Worm (Caenorhabditis elegans) whole organism, L1 larva: Measurements from ENCODE around the gene cyp-25A6.

Source experiments
- C16A3.4 ChIP-seq: fragments of 150-350 bp; optimal IDR thresholded peaks from 2 replicates; lab custom pipeline; 2014; ENCODE audit warnings: missing biosample characterization, missing genetic modification characterization
- C34B4.2 ChIP-seq: sonication (generic microtip); optimal IDR thresholded peaks from 2 replicates; lab custom pipeline; 2017; ENCODE audit warnings: mild to moderate bottlenecking, missing genetic modification characterization, missing compliant biosample characterization
- Y116A8C.19 ChIP-seq: sonication (generic microtip); optimal IDR thresholded peaks from 2 replicates; lab custom pipeline; 2016; ENCODE audit warnings: missing compliant biosample characterization, missing genetic modification characterization, borderline replicate concordance
- aly-2 ChIP-seq: fragments of 150-350 bp; optimal IDR thresholded peaks from 2 replicates; lab custom pipeline; 2014; ENCODE audit warnings: missing biosample characterization, missing genetic modification characterization
- ama-1 ChIP-seq: fragments of 150-350 bp; optimal IDR thresholded peaks from 2 replicates; lab custom pipeline; 2014
- ceh-8 ChIP-seq: fragments of 200-800 bp; sonication (Bioruptor generic); optimal IDR thresholded peaks from 2 replicates; lab custom pipeline; 2018; ENCODE audit warnings: mild to moderate bottlenecking, missing genetic modification characterization, moderate library complexity, missing compliant biosample characterization
- ceh-82 ChIP-seq, 3 experiments: fragments of 150-350 bp in 1 of 3; sonication (generic microtip) in 2 of 3; optimal IDR thresholded peaks; 2 replicates each; lab custom pipeline; 2014 to 2017; ENCODE audit warnings: missing biosample characterization in 3 of 3, missing genetic modification characterization in 3 of 3
- ceh-88 ChIP-seq: fragments of 200-800 bp; sonication (Bioruptor generic); IDR thresholded peaks from 2 replicates; pipeline ENCODE4 v1.3.6; 2022; ENCODE audit warnings: missing genetic modification characterization, missing compliant biosample characterization
- dpl-1 ChIP-seq, 3 experiments: fragments of 150-350 bp in 2 of 3; sonication (generic microtip) in 1 of 3; optimal IDR thresholded peaks; 2 replicates each; lab custom pipeline; 2014 to 2017; ENCODE audit warnings: missing biosample characterization in 3 of 3, missing genetic modification characterization in 3 of 3, missing genetic modification reagents in 3 of 3
- dsc-1 ChIP-seq: sonication (generic microtip); optimal IDR thresholded peaks from 2 replicates; lab custom pipeline; 2016; ENCODE audit warnings: mild to moderate bottlenecking, missing genetic modification characterization, missing compliant biosample characterization
- efl-1 ChIP-seq, 4 experiments: fragments of 150-350 bp; optimal IDR thresholded peaks in 3 of 4; peaks in 1 of 4; 1 replicate in 1 of 4; 2 replicates in 3 of 4; lab custom pipeline; 2014; ENCODE audit warnings: missing biosample characterization in 2 of 4, missing genetic modification characterization in 2 of 4, missing genetic modification reagents in 2 of 4
- efl-3 ChIP-seq: fragments of 200-800 bp; sonication (Bioruptor generic); optimal IDR thresholded peaks from 2 replicates; lab custom pipeline; 2018; ENCODE audit warnings: mild to moderate bottlenecking, missing genetic modification characterization, missing compliant biosample characterization
- egl-13 ChIP-seq: sonication (generic microtip); optimal IDR thresholded peaks from 2 replicates; lab custom pipeline; 2016; ENCODE audit warnings: missing genotype, missing genetic modification reagents, missing genetic modification characterization, missing compliant biosample characterization
- elt-2 ChIP-seq: sonication (generic microtip); optimal IDR thresholded peaks from 2 replicates; lab custom pipeline; 2016; ENCODE audit warnings: missing genetic modification characterization, mild to moderate bottlenecking, inconsistent platforms, missing compliant biosample characterization, missing genetic modification reagents
- elt-3 ChIP-seq, 6 experiments: fragments of 150-350 bp in 1 of 6; sonication (generic microtip); optimal IDR thresholded peaks; 2 replicates each; lab custom pipeline; 2017 to 2018; ENCODE audit warnings: missing biosample characterization in 6 of 6, missing genetic modification characterization in 6 of 6, inconsistent platforms in 1 of 6
- fkh-8 ChIP-seq: sonication (generic microtip); optimal IDR thresholded peaks from 2 replicates; lab custom pipeline; 2016; ENCODE audit warnings: mild to moderate bottlenecking, missing genetic modification characterization, missing compliant biosample characterization
- hlh-17 ChIP-seq: fragments of 200-800 bp; sonication (Bioruptor generic); optimal IDR thresholded peaks from 2 replicates; lab custom pipeline; 2018; ENCODE audit warnings: missing genetic modification characterization, mild to moderate bottlenecking, missing compliant biosample characterization, moderate library complexity, borderline replicate concordance
- irx-1 ChIP-seq: sonication (generic microtip); optimal IDR thresholded peaks from 2 replicates; lab custom pipeline; 2016; ENCODE audit warnings: missing genetic modification characterization, missing compliant biosample characterization
- isw-1 ChIP-seq: fragments of 200-800 bp; sonication (Bioruptor generic); IDR thresholded peaks from 2 replicates; pipeline ENCODE4 v1.3.6; 2022; ENCODE audit warnings: missing genetic modification characterization, missing compliant biosample characterization
- lin-13 ChIP-seq: fragments of 150-350 bp; optimal IDR thresholded peaks from 2 replicates; lab custom pipeline; 2014; ENCODE audit warnings: missing biosample characterization, missing genetic modification reagents, missing genetic modification characterization
- lin-15B ChIP-seq: fragments of 150-350 bp; sonication (generic microtip); optimal IDR thresholded peaks from 3 replicates; lab custom pipeline; 2014; ENCODE audit warnings: missing biosample characterization, missing genetic modification characterization
- lin-35 ChIP-seq, 2 experiments: fragments of 150-350 bp; optimal IDR thresholded peaks; 2 replicates each; lab custom pipeline; 2014; ENCODE audit warnings: missing biosample characterization in 2 of 2, missing genetic modification characterization in 2 of 2, missing genetic modification reagents in 2 of 2
- lir-3 ChIP-seq: sonication (generic microtip); optimal IDR thresholded peaks from 2 replicates; lab custom pipeline; 2016; ENCODE audit warnings: mild to moderate bottlenecking, missing genetic modification characterization, moderate library complexity, missing compliant biosample characterization; ENCODE audit not compliant: poor library complexity
- lsy-2 ChIP-seq, 2 experiments: fragments of 150-350 bp; optimal IDR thresholded peaks; 2 replicates each; lab custom pipeline; 2014; ENCODE audit warnings: missing biosample characterization in 2 of 2, missing genetic modification characterization in 2 of 2
- mab-9 ChIP-seq: fragments of 200-800 bp; sonication (Bioruptor generic); IDR thresholded peaks from 2 replicates; pipeline ENCODE4 v1.3.6; 2022; ENCODE audit warnings: missing genetic modification reagents, missing genetic modification characterization, missing compliant biosample characterization
- mep-1 ChIP-seq: fragments of 150-350 bp; optimal IDR thresholded peaks from 2 replicates; lab custom pipeline; 2014; ENCODE audit warnings: missing biosample characterization, missing genetic modification characterization
- nhr-19 ChIP-seq: fragments of 200-800 bp; sonication (Bioruptor generic); conservative IDR thresholded peaks from 2 replicates; pipeline ENCODE4 v1.3.6; 2022; ENCODE audit warnings: missing genetic modification characterization, missing compliant biosample characterization
- nhr-20 ChIP-seq: sonication (generic microtip); optimal IDR thresholded peaks from 2 replicates; lab custom pipeline; 2016; ENCODE audit warnings: mild to moderate bottlenecking, missing genetic modification characterization, missing compliant biosample characterization
- nhr-28 ChIP-seq: fragments of 150-350 bp; optimal IDR thresholded peaks from 2 replicates; lab custom pipeline; 2014; ENCODE audit warnings: missing biosample characterization, missing genetic modification characterization
- nhr-71 ChIP-seq: sonication (generic microtip); optimal IDR thresholded peaks from 2 replicates; lab custom pipeline; 2016; ENCODE audit warnings: mild to moderate bottlenecking, missing genetic modification characterization, moderate library complexity, missing compliant biosample characterization
- nhr-76 ChIP-seq: sonication (generic microtip); optimal IDR thresholded peaks from 2 replicates; lab custom pipeline; 2017; ENCODE audit warnings: missing biosample characterization, missing genetic modification characterization
- nhr-77 ChIP-seq: fragments of 150-350 bp; optimal IDR thresholded peaks from 2 replicates; lab custom pipeline; 2014; ENCODE audit warnings: missing biosample characterization, missing genetic modification characterization
- nhr-84 ChIP-seq: sonication (generic microtip); optimal IDR thresholded peaks from 2 replicates; lab custom pipeline; 2017; ENCODE audit warnings: missing biosample characterization, missing genetic modification characterization
- nhr-85 ChIP-seq: sonication (generic microtip); peaks from one replicate; lab custom pipeline; 2016; ENCODE audit warnings: missing genetic modification characterization, inconsistent platforms, missing compliant biosample characterization
- nhr-90 ChIP-seq: sonication (generic microtip); optimal IDR thresholded peaks from 2 replicates; lab custom pipeline; 2016; ENCODE audit warnings: mild to moderate bottlenecking, missing genetic modification characterization, missing compliant biosample characterization; ENCODE audit not compliant: poor library complexity
- pag-3 ChIP-seq: sonication (generic microtip); optimal IDR thresholded peaks from 2 replicates; lab custom pipeline; 2017; ENCODE audit warnings: missing genetic modification characterization, mild to moderate bottlenecking, missing compliant biosample characterization, antibody characterized with exemption, borderline replicate concordance; ENCODE audit not compliant: insufficient read depth
- pax-3 ChIP-seq: fragments of 200-800 bp; sonication (Bioruptor generic); optimal IDR thresholded peaks from 2 replicates; lab custom pipeline; 2018; ENCODE audit warnings: mild to moderate bottlenecking, missing genetic modification characterization, moderate library complexity, missing compliant biosample characterization
- skn-1 ChIP-seq: fragments of 150-350 bp; optimal IDR thresholded peaks from 2 replicates; lab custom pipeline; 2014; ENCODE audit warnings: missing biosample characterization, missing genetic modification characterization
- snu-23 ChIP-seq: sonication (generic microtip); optimal IDR thresholded peaks from 2 replicates; lab custom pipeline; 2016; ENCODE audit warnings: missing genetic modification characterization, missing compliant biosample characterization
- sox-4 ChIP-seq: sonication (generic microtip); optimal IDR thresholded peaks from 2 replicates; lab custom pipeline; 2016; ENCODE audit warnings: missing genetic modification characterization, missing compliant biosample characterization
- sptf-1 ChIP-seq: fragments of 150-350 bp; optimal IDR thresholded peaks from 2 replicates; lab custom pipeline; 2014; ENCODE audit warnings: missing biosample characterization, missing genetic modification characterization
- vab-15 ChIP-seq: sonication (generic microtip); optimal IDR thresholded peaks from 2 replicates; lab custom pipeline; 2017; ENCODE audit warnings: missing genotype, mild to moderate bottlenecking, missing genetic modification characterization, missing compliant biosample characterization
- zag-1 ChIP-seq: fragments of 150-350 bp; optimal IDR thresholded peaks from 2 replicates; lab custom pipeline; 2014; ENCODE audit warnings: missing biosample characterization, missing genetic modification characterization
- zip-4 ChIP-seq: fragments of 200-800 bp; sonication (Bioruptor generic); optimal IDR thresholded peaks from 2 replicates; lab custom pipeline; 2018; ENCODE audit warnings: mild to moderate bottlenecking, missing genetic modification characterization, moderate library complexity, missing compliant biosample characterization
- ztf-4 ChIP-seq: fragments of 150-350 bp; optimal IDR thresholded peaks from 2 replicates; lab custom pipeline; 2014; ENCODE audit warnings: missing biosample characterization, missing genetic modification characterization

Gene cyp-25A6

ce11 chrIV:4215349-4215748 is 18.1 kb downstream of the cyp-25A6 start (continued):
- TF ChIP-seq nhr-90 (peak; percentile 29), lin-13 (GFP tag; lab: Kevin White, UChicago) (peak; percentile 63), mab-9 (GFP tag; lab: Robert Waterston, UW) (no peak), nhr-19 (GFP tag; lab: Robert Waterston, UW) (peak; percentile 34), vab-15 (tag; lab: Kevin White, UChicago) (no peak), nhr-84 (tag; lab: Kevin White, UChicago) (no peak), irx-1 (tag; lab: Kevin White, UChicago) (no peak), ama-1 (lab: Kevin White, UChicago) (peak; percentile 63), egl-13 (tag; lab: Kevin White, UChicago) (no peak), C34B4.2 (tag; lab: Kevin White, UChicago) (no peak), nhr-76 (no peak), lin-15B (tag; lab: Kevin White, UChicago) (no peak), dsc-1 (tag; lab: Kevin White, UChicago) (peak; percentile 5), mep-1 (tag; lab: Kevin White, UChicago) (peak; percentile 78), ztf-4 (peak; percentile 28), ceh-8 (GFP tag; lab: Kevin White, UChicago) (no peak), nhr-71 (peak; percentile 78), lir-3 (tag; lab: Kevin White, UChicago) (no peak), pag-3 (tag; lab: Kevin White, UChicago) (no peak), lsy-2 (tag; optimal IDR thresholded peaks at IDR 0.05; lab: Kevin White, UChicago) (peak; percentile 63 to 89), hlh-17 (GFP tag; lab: Kevin White, UChicago) (no peak), lin-35 (GFP tag; optimal IDR thresholded peaks at IDR 0.05; lab: Kevin White, UChicago) (peak; percentile 49 to 68), efl-1 (optimal IDR thresholded peaks at IDR 0.05; lab: Kevin White, UChicago) (peak; percentile 60 to 78), efl-1 (GFP tag; optimal IDR thresholded peaks at IDR 0.05 in 1 of 2; lab: Kevin White, UChicago) (peak; percentile 21 to 87), fkh-8 (tag; lab: Kevin White, UChicago) (peak; percentile 73), nhr-28 (no peak), ceh-82 (tag; optimal IDR thresholded peaks at IDR 0.05; lab: Kevin White, UChicago) (peak; percentile 21 to 61 (median 39)), sox-4 (tag; lab: Kevin White, UChicago) (no peak), C16A3.4 (tag; lab: Kevin White, UChicago) (peak; percentile 51), elt-3 (tag; optimal IDR thresholded peaks at IDR 0.05; lab: Kevin White, UChicago) (peak in 3 of 6 experiments; percentile 23 to 72 (median 47)), skn-1 (tag; lab: Kevin White, UChicago) (peak; percentile 100)

DNA sequence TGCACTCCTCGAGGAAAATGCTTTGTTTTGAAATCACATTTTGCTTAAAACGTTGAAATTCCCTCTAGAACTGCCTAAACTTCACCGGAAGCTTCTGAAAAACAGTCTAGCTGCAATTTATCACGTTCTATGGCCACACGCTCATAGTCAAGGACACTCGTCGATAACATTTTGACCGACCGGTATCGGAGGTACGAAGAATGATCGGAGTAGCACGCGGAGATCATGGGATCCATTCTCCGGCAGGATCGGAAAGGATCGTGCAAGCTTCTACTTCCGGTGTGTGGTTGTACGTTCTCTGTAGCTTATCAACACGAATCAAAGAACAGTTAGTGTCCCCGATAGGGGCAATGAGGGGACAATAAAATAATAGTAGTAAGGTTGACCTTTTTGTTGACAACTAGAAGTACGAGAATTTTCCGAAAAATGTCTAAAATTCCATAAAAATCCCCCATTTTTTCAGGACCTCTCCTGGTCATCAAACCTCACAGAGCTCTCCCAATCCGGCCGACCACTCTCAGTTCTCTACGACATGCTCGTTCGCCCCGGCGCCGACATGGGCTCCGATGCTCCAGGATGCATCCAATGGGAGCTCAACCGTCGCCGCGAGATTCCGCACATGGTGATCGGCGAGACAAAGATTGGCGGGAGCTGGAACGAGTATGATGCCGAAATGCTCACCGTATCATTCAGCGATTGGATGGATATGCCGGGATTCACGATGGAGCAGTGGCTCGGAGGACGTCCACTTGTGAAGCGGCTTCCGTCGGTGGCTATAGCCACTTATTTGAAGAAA is 19.0 kb downstream of the cyp-25A6 start:
- TF ChIP-seq irx-1 (tag; lab: Kevin White, UChicago) = no peak
- peak in 1 of 2 experiments; percentile 49 for TF ChIP-seq lin-35 (GFP tag; optimal IDR thresholded peaks at IDR 0.05; lab: Kevin White, UChicago)
- TF ChIP-seq hlh-17 (GFP tag; lab: Kevin White, UChicago) = no peak
- no peak for TF ChIP-seq zag-1 (tag; lab: Kevin White, UChicago)
- TF ChIP-seq efl-3 (GFP tag; lab: Kevin White, UChicago) = no peak
- TF ChIP-seq efl-1 (optimal IDR thresholded peaks at IDR 0.05; lab: Kevin White, UChicago) = no peak
- peak in 1 of 2 experiments; percentile 49 for TF ChIP-seq efl-1 (GFP tag; optimal IDR thresholded peaks at IDR 0.05 in 1 of 2; lab: Kevin White, UChicago)
- TF ChIP-seq snu-23 (GFP tag; lab: Kevin White, UChicago) = peak; percentile 19
- no peak for TF ChIP-seq ceh-82 (tag; optimal IDR thresholded peaks at IDR 0.05; lab: Kevin White, UChicago)
- no peak for TF ChIP-seq ceh-88 (GFP tag; lab: Robert Waterston, UW)
- TF ChIP-seq C16A3.4 (tag; lab: Kevin White, UChicago) = no peak
- no peak for TF ChIP-seq nhr-77 (tag; lab: Kevin White, UChicago)
- TF ChIP-seq elt-2 (tag; lab: Kevin White, UChicago) = peak; percentile 27
- no peak for TF ChIP-seq aly-2 (tag; lab: Kevin White, UChicago)
- peak; percentile 64 for TF ChIP-seq nhr-71
- TF ChIP-seq ztf-4 = no peak
- no peak for TF ChIP-seq sptf-1 (tag; lab: Kevin White, UChicago)
- TF ChIP-seq Y116A8C.19 (tag; lab: Kevin White, UChicago) = no peak
- TF ChIP-seq skn-1 (tag; lab: Kevin White, UChicago) = no peak
- TF ChIP-seq nhr-85 (tag; lab: Kevin White, UChicago) = peak; percentile 79
- TF ChIP-seq nhr-90 = peak; percentile 58
- TF ChIP-seq fkh-8 (tag; lab: Kevin White, UChicago) = no peak
- TF ChIP-seq mab-9 (GFP tag; lab: Robert Waterston, UW) = no peak
- no peak for TF ChIP-seq pax-3 (tag; lab: Kevin White, UChicago)
- no peak for TF ChIP-seq isw-1 (GFP tag; lab: Robert Waterston, UW)
- peak; percentile 74 for TF ChIP-seq nhr-20
- TF ChIP-seq lsy-2 (tag; optimal IDR thresholded peaks at IDR 0.05; lab: Kevin White, UChicago) = peak; percentile 14 to 44
- no peak for TF ChIP-seq pag-3 (tag; lab: Kevin White, UChicago)
- no peak for TF ChIP-seq dpl-1 (GFP tag; optimal IDR thresholded peaks at IDR 0.05; lab: Kevin White, UChicago)
- no peak for TF ChIP-seq dsc-1 (tag; lab: Kevin White, UChicago)
- TF ChIP-seq zip-4 (GFP tag; lab: Kevin White, UChicago) = no peak
